Fruit fly (Drosophila melanogaster): ENCODE data around the gene CG42658.

- TF ChIP-seq Hr96 (GFP tag; optimal IDR thresholded peaks at IDR 0.05) (no peak), tj (GFP tag; optimal IDR thresholded peaks at IDR 0.05) (no peak), kay (GFP tag; ENCODE audit: borderline replicate concordance) (no peak), CG7101 (tag; optimal IDR thresholded peaks at IDR 0.05) (no peak), CG7045 (GFP tag; optimal IDR thresholded peaks at IDR 0.05) (no peak), Crg-1 (GFP tag; optimal IDR thresholded peaks at IDR 0.05) (no peak)
These were observed 23.7 kb upstream of the CG42658 start, which contains the start of gene eys for dm6 chr2L:2311449-2311848.
